Worm (Caenorhabditis elegans): ENCODE results near the gene mpz-4.

DNA sequence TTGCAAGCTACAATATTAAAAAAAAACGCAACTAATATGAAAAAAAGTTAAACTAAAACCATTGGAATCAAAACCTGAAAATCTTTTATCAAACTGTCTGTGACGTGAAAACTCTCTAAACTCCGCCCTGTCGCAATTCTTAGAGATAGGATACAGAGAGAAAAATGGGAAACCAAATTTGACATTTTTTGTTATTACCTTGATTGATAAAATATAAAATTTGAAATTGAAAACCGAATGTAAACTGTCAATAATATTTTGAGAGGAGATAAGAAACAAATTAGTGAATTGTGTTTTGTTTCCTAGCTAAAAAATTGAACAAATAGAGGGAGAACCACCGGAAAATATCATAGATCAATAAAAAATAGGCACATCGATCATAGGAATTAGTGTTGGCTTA is 5.3 kb downstream of the mpz-4 start:
- TF ChIP-seq mab-5 (tag; optimal IDR thresholded peaks at IDR 0.05) (no peak), nhr-28 (tag; optimal IDR thresholded peaks at IDR 0.05) (no peak), mep-1 (tag; optimal IDR thresholded peaks at IDR 0.05) (no peak), lsy-2 (tag; optimal IDR thresholded peaks at IDR 0.05) (no peak), nhr-76 (tag; optimal IDR thresholded peaks at IDR 0.05) (no peak), nhr-12 (tag; optimal IDR thresholded peaks at IDR 0.05) (no peak), nhr-2 (tag; optimal IDR thresholded peaks at IDR 0.05) (no peak), cnd-1 (tag; optimal IDR thresholded peaks at IDR 0.05) (no peak), ztf-11 (tag; optimal IDR thresholded peaks at IDR 0.05) (no peak), ces-1 (GFP tag; optimal IDR thresholded peaks at IDR 0.05) (no peak)

All from whole organism, mixed stage, embryonic.